Worm (Caenorhabditis elegans) whole organism, midembryonic: ENCODE data around the gene cfap-20.

ENCODE experiments used
- T22C8.4 ChIP-seq: fragments of 200-800 bp; sonication (Bioruptor generic); IDR thresholded peaks from 2 replicates; pipeline ENCODE4 v1.3.6; 2022; ENCODE audit warnings: missing genetic modification characterization, missing compliant biosample characterization
- cog-1 ChIP-seq: sonication (generic microtip); optimal IDR thresholded peaks from 2 replicates; lab custom pipeline; 2016; ENCODE audit warnings: missing genetic modification characterization, missing compliant biosample characterization
- flt-1 ChIP-seq: fragments of 200-800 bp; sonication (Bioruptor generic); IDR thresholded peaks from 2 replicates; pipeline ENCODE4 v1.3.6; 2022; ENCODE audit warnings: missing genetic modification characterization, missing compliant biosample characterization
- med-1 ChIP-seq: sonication (generic microtip); optimal IDR thresholded peaks from 2 replicates; lab custom pipeline; 2017; ENCODE audit warnings: missing genetic modification characterization, mild to moderate bottlenecking, missing compliant biosample characterization, antibody characterized with exemption, missing genetic modification reagents; ENCODE audit not compliant: insufficient read depth
- ref-1 ChIP-seq: fragments of 200-800 bp; sonication (Bioruptor generic); conservative IDR thresholded peaks from 2 replicates; pipeline ENCODE4 v1.3.6; 2022; ENCODE audit warnings: missing genetic modification reagents, missing genetic modification characterization, missing compliant biosample characterization
- tab-1 ChIP-seq: fragments of 200-800 bp; sonication (Bioruptor generic); IDR thresholded peaks from 2 replicates; pipeline ENCODE4 v1.3.6; 2022; ENCODE audit warnings: missing genetic modification characterization, missing compliant biosample characterization
- ztf-23 ChIP-seq: fragments of 200-800 bp; sonication (Bioruptor generic); IDR thresholded peaks from 2 replicates; pipeline ENCODE4 v1.3.6; 2022; ENCODE audit warnings: missing genetic modification reagents, missing genetic modification characterization, missing compliant biosample characterization
- ztf-29 ChIP-seq: fragments of 200-800 bp; sonication (Bioruptor generic); IDR thresholded peaks from 2 replicates; pipeline ENCODE4 v1.3.6; 2022; ENCODE audit warnings: missing genetic modification reagents, missing genetic modification characterization, missing compliant biosample characterization

DNA sequence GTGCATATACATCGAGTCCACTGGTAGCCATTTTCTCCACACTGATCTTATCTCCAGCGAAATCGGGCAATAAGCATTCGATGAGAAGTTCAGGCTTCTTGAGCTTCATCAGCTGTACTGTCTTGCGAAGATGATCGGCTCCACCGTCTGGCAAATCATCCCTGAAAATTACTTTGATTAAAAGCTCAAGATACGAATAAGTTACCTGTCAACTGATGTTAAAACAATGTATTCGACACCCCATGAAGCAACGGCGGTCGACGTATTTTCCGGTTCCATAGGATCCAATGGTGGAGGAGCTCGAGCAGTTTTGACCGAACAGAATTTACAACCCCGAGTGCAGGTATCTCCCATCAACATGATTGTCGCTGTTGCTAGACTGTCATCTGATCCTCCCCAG lies 33.1 kb downstream of the cfap-20 start:
- no peak for TF ChIP-seq cog-1
- no peak for TF ChIP-seq ztf-29
- TF ChIP-seq med-1 (GFP tag; lab: Kevin White, UChicago) = no peak
- no peak for TF ChIP-seq tab-1 (GFP tag; lab: Robert Waterston, UW)
- no peak for TF ChIP-seq ztf-23 (GFP tag; lab: Robert Waterston, UW)
- TF ChIP-seq ref-1 (GFP tag; lab: Robert Waterston, UW) = no peak
- no peak for TF ChIP-seq flt-1 (GFP tag; lab: Robert Waterston, UW)
- no peak for TF ChIP-seq T22C8.4
